Worm (Caenorhabditis elegans): ENCODE results near the gene git-1.

DNA sequence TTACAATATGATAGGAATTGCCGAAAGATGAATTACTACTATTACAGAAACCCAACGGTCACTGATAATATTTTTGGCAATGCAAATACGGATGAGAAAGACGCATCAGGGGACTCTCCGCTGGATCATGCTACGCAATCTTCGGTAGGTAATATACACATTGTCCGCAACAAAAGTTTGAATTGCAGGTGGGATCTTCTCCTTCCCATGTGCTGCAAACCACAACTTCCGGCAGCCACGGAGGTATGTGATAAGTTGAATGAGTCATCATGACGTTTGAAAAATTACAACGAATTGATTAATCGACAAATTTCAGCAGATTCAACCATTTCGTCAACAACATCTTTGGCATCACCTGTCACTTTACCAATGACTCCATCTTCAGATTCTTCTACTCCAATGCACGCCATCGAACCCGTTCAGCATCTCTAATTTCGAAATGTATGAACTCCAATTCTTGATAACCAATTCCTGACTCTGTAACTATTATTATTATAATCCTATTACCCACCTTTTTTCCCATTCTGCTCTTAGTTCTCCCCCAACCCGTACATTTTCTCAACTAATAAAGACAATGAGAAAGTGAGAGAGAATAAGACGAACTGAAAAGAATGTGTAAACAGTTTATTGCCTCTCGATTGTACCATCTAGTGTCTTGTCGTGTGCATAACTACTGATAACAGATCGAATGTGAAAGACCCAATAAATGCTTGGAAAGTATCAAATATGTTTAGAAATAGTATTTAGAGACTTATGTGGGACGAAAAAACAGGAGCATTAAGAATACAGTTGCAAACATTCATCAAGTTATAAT lies 47.3 kb upstream of the git-1 start:
- TF ChIP-seq ztf-23 (GFP tag; IDR thresholded peaks at IDR 0.05) (no peak), flt-1 (GFP tag; IDR thresholded peaks at IDR 0.05) (no peak), med-1 (GFP tag; optimal IDR thresholded peaks at IDR 0.05; ENCODE audit: insufficient read depth) (no peak), tab-1 (GFP tag; IDR thresholded peaks at IDR 0.05) (no peak), ztf-29 (GFP tag; IDR thresholded peaks at IDR 0.05) (no peak), T22C8.4 (GFP tag; IDR thresholded peaks at IDR 0.05) (no peak), klf-2 (GFP tag; conservative IDR thresholded peaks at IDR 0.05) (no peak), ref-1 (GFP tag; conservative IDR thresholded peaks at IDR 0.05) (no peak), cog-1 (tag; optimal IDR thresholded peaks at IDR 0.05) (no peak)

Data from whole organism, midembryonic.